Worm (Caenorhabditis elegans) whole organism, late embryonic: ENCODE results near the gene Y71H2AM.20.

Experiments
- dmd-4 ChIP-seq: sonication (generic microtip); optimal IDR thresholded peaks from 2 replicates; lab custom pipeline; 2016; ENCODE audit warnings: borderline replicate concordance, missing genetic modification characterization, missing compliant biosample characterization
- dve-1 ChIP-seq: sonication (generic microtip); optimal IDR thresholded peaks from 2 replicates; lab custom pipeline; 2017; ENCODE audit warnings: antibody characterized with exemption, mild to moderate bottlenecking, missing genetic modification characterization, missing compliant biosample characterization
- fkh-10 ChIP-seq: fragments of 150-350 bp; optimal IDR thresholded peaks from 2 replicates; lab custom pipeline; 2014; ENCODE audit warnings: missing biosample characterization, missing genetic modification reagents, missing genetic modification characterization
- nhr-11 ChIP-seq: fragments of 150-350 bp; optimal IDR thresholded peaks from 2 replicates; lab custom pipeline; 2014; ENCODE audit warnings: missing biosample characterization, missing genetic modification characterization
- npax-4 ChIP-seq: sonication (generic microtip); optimal IDR thresholded peaks from 2 replicates; lab custom pipeline; 2016; ENCODE audit warnings: missing genetic modification characterization, missing compliant biosample characterization
- pha-4 ChIP-seq: fragments of 150-350 bp; optimal IDR thresholded peaks from 2 replicates; lab custom pipeline; 2018; ENCODE audit warnings: missing biosample characterization, missing genetic modification reagents, missing genetic modification characterization
- pqm-1 ChIP-seq: sonication (generic microtip); optimal IDR thresholded peaks from 2 replicates; lab custom pipeline; 2016; ENCODE audit warnings: missing genetic modification characterization, missing compliant biosample characterization
- pros-1 ChIP-seq: fragments of 150-350 bp; optimal IDR thresholded peaks from 2 replicates; lab custom pipeline; 2014; ENCODE audit warnings: missing biosample characterization, missing genetic modification reagents, missing genetic modification characterization
- sox-2 ChIP-seq: fragments of 200-800 bp; sonication (Bioruptor generic); IDR thresholded peaks from 2 replicates; pipeline ENCODE4 v1.3.6; 2022; ENCODE audit warnings: missing genetic modification reagents, missing genetic modification characterization, missing compliant biosample characterization
- tbx-2 ChIP-seq: sonication (generic microtip); optimal IDR thresholded peaks from 2 replicates; lab custom pipeline; 2016; ENCODE audit warnings: missing genetic modification characterization, missing compliant biosample characterization

DNA sequence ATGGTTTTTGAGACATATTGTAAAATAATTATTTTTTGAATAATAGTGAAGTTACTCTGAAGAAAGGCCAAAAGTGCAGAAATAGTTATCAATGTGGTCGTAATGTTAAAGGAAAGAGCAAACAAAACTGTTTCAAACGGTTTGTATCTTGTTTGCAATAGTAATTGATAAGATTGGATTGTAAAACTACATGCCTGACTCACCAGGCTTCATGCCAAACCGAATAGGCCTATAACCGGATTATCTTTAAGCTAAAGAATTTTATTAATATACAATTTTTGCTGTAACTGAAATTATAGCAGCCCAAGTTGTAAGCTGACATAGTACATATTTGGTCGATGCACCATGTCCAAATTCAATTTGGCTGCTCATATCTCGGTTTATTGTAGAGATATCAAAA, 39.2 kb downstream of the Y71H2AM.20 start, which contains the start of gene Y71H2AM.14:
- TF ChIP-seq tbx-2 (no peak), sox-2 (GFP tag; lab: Robert Waterston, UW) (no peak), pha-4 (tag; lab: Kevin White, UChicago) (no peak), npax-4 (tag; lab: Kevin White, UChicago) (no peak), pros-1 (tag; lab: Kevin White, UChicago) (no peak), fkh-10 (GFP tag; lab: Kevin White, UChicago) (no peak), pqm-1 (tag; lab: Kevin White, UChicago) (no peak), dmd-4 (tag; lab: Kevin White, UChicago) (no peak), dve-1 (tag; lab: Kevin White, UChicago) (no peak), nhr-11 (tag; lab: Kevin White, UChicago) (no peak)
